Worm (Caenorhabditis elegans): ENCODE data around the gene C18C4.7.

- no peak for TF ChIP-seq unc-39 (tag; optimal IDR thresholded peaks at IDR 0.05)
- no peak for TF ChIP-seq ztf-11 (tag; optimal IDR thresholded peaks at IDR 0.05)
- no peak for TF ChIP-seq elt-3 (tag; optimal IDR thresholded peaks at IDR 0.05)
- TF ChIP-seq ZK546.5 (tag; optimal IDR thresholded peaks at IDR 0.05): no peak
- no peak for TF ChIP-seq unc-62 (GFP tag; optimal IDR thresholded peaks at IDR 0.05)
- no peak for TF ChIP-seq nhr-237 (tag; optimal IDR thresholded peaks at IDR 0.05)
These were observed 29.5 kb upstream of the C18C4.7 start, which contains the start of gene zhit-1 for ce11 chrV:5596391-5597030.
